Worm (Caenorhabditis elegans) whole organism, L3 larva: ENCODE results near the gene Y37B11A.3.

Experiments
- R02D3.7 ChIP-seq: fragments of 150-350 bp; optimal IDR thresholded peaks from 2 replicates; lab custom pipeline; 2014; ENCODE audit warnings: missing biosample characterization, missing genetic modification characterization
- ZK546.5 ChIP-seq: sonication (generic microtip); optimal IDR thresholded peaks from 2 replicates; lab custom pipeline; 2017; ENCODE audit warnings: missing biosample characterization, missing genetic modification characterization
- aly-2 ChIP-seq: fragments of 150-350 bp; optimal IDR thresholded peaks from 2 replicates; lab custom pipeline; 2014; ENCODE audit warnings: missing biosample characterization, missing genetic modification characterization
- ama-1 ChIP-seq: fragments of 150-350 bp; optimal IDR thresholded peaks from 2 replicates; lab custom pipeline; 2018
- ceh-28 ChIP-seq: fragments of 150-350 bp; optimal IDR thresholded peaks from 2 replicates; lab custom pipeline; 2014; ENCODE audit warnings: missing biosample characterization, missing genetic modification reagents, missing genetic modification characterization
- ceh-82 ChIP-seq: fragments of 150-350 bp; optimal IDR thresholded peaks from 2 replicates; lab custom pipeline; 2014; ENCODE audit warnings: missing biosample characterization, missing genetic modification characterization
- ceh-9 ChIP-seq: sonication (generic microtip); optimal IDR thresholded peaks from 2 replicates; lab custom pipeline; 2018; ENCODE audit warnings: missing biosample characterization, missing genetic modification characterization
- egl-27 ChIP-seq: sonication (generic microtip); optimal IDR thresholded peaks from 4 replicates; lab custom pipeline; 2017; ENCODE audit warnings: missing biosample characterization, missing genetic modification reagents, missing genetic modification characterization
- egl-5 ChIP-seq: fragments of 150-350 bp; optimal IDR thresholded peaks from 2 replicates; lab custom pipeline; 2017; ENCODE audit warnings: missing biosample characterization, missing genetic modification reagents, missing genetic modification characterization, inconsistent platforms
- elt-1 ChIP-seq: fragments of 150-350 bp; optimal IDR thresholded peaks from 2 replicates; lab custom pipeline; 2014; ENCODE audit warnings: missing biosample characterization, missing genetic modification characterization
- elt-2 ChIP-seq: sonication (generic microtip); optimal IDR thresholded peaks from 2 replicates; lab custom pipeline; 2016; ENCODE audit warnings: missing genetic modification reagents, mild to moderate bottlenecking, missing genetic modification characterization, missing compliant biosample characterization
- elt-3 ChIP-seq, 3 experiments: fragments of 150-350 bp in 1 of 3; sonication (generic microtip) in 2 of 3; optimal IDR thresholded peaks; 2 replicates in 2 of 3; 4 replicates in 1 of 3; lab custom pipeline; 2014 to 2017; ENCODE audit warnings: missing biosample characterization in 3 of 3, missing genetic modification characterization in 3 of 3
- eor-1 ChIP-seq, 2 experiments: fragments of 150-350 bp; optimal IDR thresholded peaks; 2 replicates each; lab custom pipeline; 2014 to 2018; ENCODE audit warnings: missing biosample characterization in 2 of 2, missing genetic modification characterization in 2 of 2
- fkh-10 ChIP-seq: sonication (generic microtip); optimal IDR thresholded peaks from 2 replicates; lab custom pipeline; 2017; ENCODE audit warnings: missing biosample characterization, missing genetic modification reagents, missing genetic modification characterization
- fkh-2 ChIP-seq: fragments of 150-350 bp; optimal IDR thresholded peaks from 2 replicates; lab custom pipeline; 2014; ENCODE audit warnings: missing biosample characterization, missing genetic modification reagents, missing genetic modification characterization
- fos-1 ChIP-seq: fragments of 150-350 bp; optimal IDR thresholded peaks from 2 replicates; lab custom pipeline; 2014; ENCODE audit warnings: missing biosample characterization, missing genetic modification characterization
- hmg-11 ChIP-seq: sonication (generic microtip); optimal IDR thresholded peaks from 2 replicates; lab custom pipeline; 2016; ENCODE audit warnings: missing genetic modification characterization, missing compliant biosample characterization
- jun-1 ChIP-seq: fragments of 150-350 bp; optimal IDR thresholded peaks from 2 replicates; lab custom pipeline; 2014; ENCODE audit warnings: missing biosample characterization, missing genetic modification reagents, missing genetic modification characterization
- lin-15B ChIP-seq: fragments of 150-350 bp; optimal IDR thresholded peaks from 2 replicates; lab custom pipeline; 2014; ENCODE audit warnings: missing biosample characterization, missing genetic modification characterization
- lin-39 ChIP-seq: fragments of 150-350 bp; optimal IDR thresholded peaks from 2 replicates; lab custom pipeline; 2018; ENCODE audit warnings: missing biosample characterization, missing genetic modification reagents, missing genetic modification characterization
- lsy-12 ChIP-seq: sonication (generic microtip); optimal IDR thresholded peaks from 2 replicates; lab custom pipeline; 2016; ENCODE audit warnings: mild to moderate bottlenecking, missing genetic modification characterization, missing compliant biosample characterization
- mdl-1 ChIP-seq: fragments of 150-350 bp; optimal IDR thresholded peaks from 2 replicates; lab custom pipeline; 2014; ENCODE audit warnings: missing biosample characterization, missing genetic modification characterization
- mml-1 ChIP-seq: fragments of 150-350 bp; sonication (generic microtip); optimal IDR thresholded peaks from 3 replicates; lab custom pipeline; 2014; ENCODE audit warnings: missing biosample characterization, missing genetic modification characterization
- nfya-1 ChIP-seq: sonication (generic microtip); optimal IDR thresholded peaks from 2 replicates; lab custom pipeline; 2017; ENCODE audit warnings: missing genetic modification characterization, mild to moderate bottlenecking, missing compliant biosample characterization, antibody characterized with exemption, moderate library complexity; ENCODE audit not compliant: insufficient read depth
- nhr-11 ChIP-seq: fragments of 150-350 bp; optimal IDR thresholded peaks from 2 replicates; lab custom pipeline; 2014; ENCODE audit warnings: missing biosample characterization, missing genetic modification characterization
- nhr-23 ChIP-seq: fragments of 150-350 bp; optimal IDR thresholded peaks from 2 replicates; lab custom pipeline; 2014; ENCODE audit warnings: missing biosample characterization, missing genetic modification reagents, missing genetic modification characterization
- nhr-237 ChIP-seq: fragments of 150-350 bp; optimal IDR thresholded peaks from 2 replicates; lab custom pipeline; 2014; ENCODE audit warnings: missing biosample characterization, missing genetic modification characterization
- nhr-25 ChIP-seq: sonication (generic microtip); optimal IDR thresholded peaks from 2 replicates; lab custom pipeline; 2017; ENCODE audit warnings: missing biosample characterization, missing genetic modification characterization
- nhr-28 ChIP-seq: fragments of 150-350 bp; optimal IDR thresholded peaks from 2 replicates; lab custom pipeline; 2014; ENCODE audit warnings: missing biosample characterization, missing genetic modification characterization
- nhr-43 ChIP-seq: sonication (generic microtip); optimal IDR thresholded peaks from 2 replicates; lab custom pipeline; 2016; ENCODE audit warnings: mild to moderate bottlenecking, missing genetic modification characterization, missing compliant biosample characterization; ENCODE audit not compliant: poor library complexity, severe bottlenecking
- nhr-67 ChIP-seq: fragments of 150-350 bp; optimal IDR thresholded peaks from 2 replicates; lab custom pipeline; 2014; ENCODE audit warnings: missing biosample characterization, missing genetic modification characterization
- nhr-76 ChIP-seq: fragments of 150-350 bp; sonication (generic microtip); optimal IDR thresholded peaks from 5 replicates; lab custom pipeline; 2014; ENCODE audit warnings: missing biosample characterization, missing genetic modification characterization
- nhr-77 ChIP-seq: fragments of 150-350 bp; optimal IDR thresholded peaks from 2 replicates; lab custom pipeline; 2014; ENCODE audit warnings: missing biosample characterization, missing genetic modification characterization
- pha-4 ChIP-seq: fragments of 150-350 bp; optimal IDR thresholded peaks from 2 replicates; lab custom pipeline; 2014; ENCODE audit warnings: missing biosample characterization, missing genetic modification reagents, missing genetic modification characterization
- pqm-1 ChIP-seq: fragments of 150-350 bp; optimal IDR thresholded peaks from 2 replicates; lab custom pipeline; 2017; ENCODE audit warnings: missing biosample characterization, missing genetic modification characterization, inconsistent platforms
- sea-2 ChIP-seq: fragments of 150-350 bp; sonication (generic microtip); optimal IDR thresholded peaks from 4 replicates; lab custom pipeline; 2014; ENCODE audit warnings: missing biosample characterization, missing genetic modification reagents, missing genetic modification characterization
- skn-1 ChIP-seq: fragments of 150-350 bp; optimal IDR thresholded peaks from 2 replicates; lab custom pipeline; 2014; ENCODE audit warnings: missing biosample characterization, missing genetic modification characterization
- unc-62 ChIP-seq: fragments of 150-350 bp; sonication (generic microtip); optimal IDR thresholded peaks from 4 replicates; lab custom pipeline; 2014; ENCODE audit warnings: missing biosample characterization, missing genetic modification reagents, missing genetic modification characterization
- ztf-11 ChIP-seq: fragments of 150-350 bp; optimal IDR thresholded peaks from 2 replicates; lab custom pipeline; 2014; ENCODE audit warnings: missing biosample characterization, missing genetic modification characterization
- ztf-4 ChIP-seq: fragments of 150-350 bp; optimal IDR thresholded peaks from 2 replicates; lab custom pipeline; 2014; ENCODE audit warnings: missing biosample characterization, missing genetic modification characterization

The Y37B11A.3 gene

ce11 chrIII:5822816-5823215, 37.7 kb upstream of the Y37B11A.3 start:
- TF ChIP-seq pha-4 (tag; lab: Kevin White, UChicago), result no peak
- no peak for TF ChIP-seq ceh-9
- TF ChIP-seq elt-3 (tag; optimal IDR thresholded peaks at IDR 0.05; lab: Kevin White, UChicago), result no peak
- TF ChIP-seq sea-2 (GFP tag; lab: Kevin White, UChicago), result no peak
- no peak for TF ChIP-seq lsy-12 (tag; lab: Kevin White, UChicago)
- TF ChIP-seq aly-2 (tag; lab: Kevin White, UChicago), result no peak
- no peak for TF ChIP-seq R02D3.7
- TF ChIP-seq mdl-1 (tag; lab: Kevin White, UChicago), result no peak
- no peak for TF ChIP-seq nhr-67 (tag; lab: Kevin White, UChicago)

DNA sequence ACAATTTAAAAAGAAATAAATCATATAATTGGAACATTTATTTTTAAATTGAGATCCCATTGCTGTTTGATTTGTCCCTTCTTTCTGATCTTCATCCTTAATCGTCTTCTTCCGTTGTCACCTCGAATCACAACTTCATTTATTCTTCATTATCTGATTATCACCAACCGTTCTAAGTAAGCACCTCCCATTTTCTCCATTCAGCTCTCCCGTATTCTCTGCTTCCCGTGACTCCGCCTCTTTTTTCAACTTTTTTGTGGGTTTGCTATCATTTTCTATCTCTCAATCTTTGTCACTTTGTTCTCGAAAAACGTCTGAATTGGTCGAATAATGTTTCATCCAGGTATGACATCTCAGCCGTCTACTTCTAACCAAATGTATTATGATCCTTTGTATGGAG, 30.8 kb upstream of the Y37B11A.3 start, which contains the start of gene sma-4:
Gene sma-4, plus strand, starts transcription at position 301 of the 400 bp plus-strand sequence.
- TF ChIP-seq nhr-28 (tag; lab: Kevin White, UChicago), result no peak
- no peak for TF ChIP-seq ama-1 (lab: Kevin White, UChicago)
- no peak for TF ChIP-seq nhr-76 (tag; lab: Kevin White, UChicago)
- TF ChIP-seq jun-1, result no peak
- TF ChIP-seq sea-2 (GFP tag; lab: Kevin White, UChicago), result no peak
- no peak for TF ChIP-seq elt-2 (tag; lab: Kevin White, UChicago)

DNA sequence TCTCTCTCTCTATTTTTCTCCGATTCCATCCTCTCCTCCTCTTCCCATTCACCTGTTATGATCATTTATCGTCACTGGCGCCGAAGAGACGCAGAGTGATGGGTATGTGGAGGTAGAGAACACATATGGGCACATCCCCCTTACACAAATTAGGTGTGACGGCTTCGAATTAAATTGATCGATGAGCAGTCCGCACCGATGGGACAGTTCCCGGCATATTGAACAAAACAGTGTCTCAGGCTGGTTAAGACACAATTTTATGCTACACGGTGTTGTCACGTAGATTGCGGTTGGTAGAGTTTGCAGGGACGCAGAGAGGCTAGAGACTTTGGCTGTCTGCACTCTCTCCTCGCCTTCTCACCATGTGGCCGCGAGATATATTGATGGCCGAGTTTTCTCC, 29.7 kb upstream of the Y37B11A.3 start, which contains the start of gene R12B2.7:
Gene R12B2.7, plus strand, starts transcription at position 247 of the 400 bp plus-strand sequence.
- TF ChIP-seq elt-2 (tag; lab: Kevin White, UChicago), result peak; percentile 12
- TF ChIP-seq pha-4 (tag; lab: Kevin White, UChicago), result no peak
- TF ChIP-seq nhr-25 (tag; lab: Kevin White, UChicago), result peak; percentile 40
- peak; percentile 38 for TF ChIP-seq nhr-43 (tag; lab: Kevin White, UChicago)
- TF ChIP-seq nhr-77 (tag; lab: Kevin White, UChicago), result no peak
- peak; percentile 26 for TF ChIP-seq nfya-1 (tag; lab: Kevin White, UChicago)
- TF ChIP-seq lin-15B (tag; lab: Kevin White, UChicago), result no peak

DNA sequence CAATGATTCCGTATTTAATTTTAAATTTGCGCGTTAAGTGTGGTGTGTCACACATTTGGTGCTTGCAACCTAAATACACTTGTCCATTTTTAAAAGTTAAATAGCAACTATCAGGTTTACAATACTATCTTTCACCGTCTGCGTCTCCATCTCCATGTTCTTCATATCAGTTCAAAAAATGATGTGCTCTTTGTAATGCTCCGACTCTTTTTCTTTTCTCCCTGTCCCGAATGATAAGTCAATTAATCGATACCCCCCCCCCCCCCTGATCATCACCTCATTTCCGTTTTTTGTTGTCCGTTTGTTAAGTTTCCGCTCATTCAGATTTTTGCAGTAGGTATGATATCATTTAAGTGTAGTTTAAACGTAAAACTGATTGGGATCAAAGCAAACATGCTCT, 29.0 kb upstream of the Y37B11A.3 start:
- TF ChIP-seq sea-2 (GFP tag; lab: Kevin White, UChicago) (no peak), elt-2 (tag; lab: Kevin White, UChicago) (peak; percentile 74), pha-4 (tag; lab: Kevin White, UChicago) (peak; percentile 43), pqm-1 (tag; lab: Kevin White, UChicago) (peak; percentile 59)

ce11 chrIII:5813501-5813900, 28.4 kb upstream of the Y37B11A.3 start:
- TF ChIP-seq egl-27 (tag; lab: Kevin White, UChicago) (no peak), mdl-1 (tag; lab: Kevin White, UChicago) (no peak), jun-1 (no peak), pqm-1 (tag; lab: Kevin White, UChicago) (no peak), sea-2 (GFP tag; lab: Kevin White, UChicago) (no peak), ceh-9 (no peak), nhr-11 (tag; lab: Kevin White, UChicago) (no peak), unc-62 (GFP tag; lab: Kevin White, UChicago) (no peak), lin-39 (tag; lab: Kevin White, UChicago) (no peak), ama-1 (lab: Kevin White, UChicago) (no peak), lsy-12 (tag; lab: Kevin White, UChicago) (no peak), ceh-82 (tag; lab: Kevin White, UChicago) (no peak)

DNA sequence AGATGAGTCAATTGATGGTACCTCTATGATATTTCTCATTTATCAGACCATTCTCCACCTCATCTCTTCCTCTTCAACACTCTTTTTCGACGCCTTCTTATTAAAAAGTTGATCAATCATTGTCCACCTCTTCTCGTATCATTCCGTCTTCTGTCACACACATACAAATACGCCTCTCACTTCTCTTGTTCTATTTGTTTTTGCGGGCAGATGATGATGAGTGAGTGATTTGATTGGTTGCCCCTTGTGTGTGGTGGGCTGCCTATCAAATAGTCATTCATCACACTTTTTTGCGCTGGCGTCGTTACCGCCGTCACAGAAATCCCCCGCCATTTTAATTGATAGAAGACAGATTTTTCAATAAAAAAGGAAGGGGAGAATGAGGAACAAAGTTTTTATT, 27.5 kb upstream of the Y37B11A.3 start:
- no peak for TF ChIP-seq lsy-12 (tag; lab: Kevin White, UChicago)
- no peak for TF ChIP-seq ztf-11 (tag; lab: Kevin White, UChicago)
- TF ChIP-seq nhr-237 (tag; lab: Kevin White, UChicago), result no peak
- TF ChIP-seq mml-1 (tag; lab: Kevin White, UChicago), result no peak
- no peak for TF ChIP-seq ZK546.5
- no peak for TF ChIP-seq nhr-67 (tag; lab: Kevin White, UChicago)
- no peak for TF ChIP-seq hmg-11 (tag; lab: Kevin White, UChicago)
- TF ChIP-seq pqm-1 (tag; lab: Kevin White, UChicago), result no peak
- no peak for TF ChIP-seq skn-1
- TF ChIP-seq lin-15B (tag; lab: Kevin White, UChicago), result no peak
- no peak for TF ChIP-seq ceh-82 (tag; lab: Kevin White, UChicago)
- no peak for TF ChIP-seq aly-2 (tag; lab: Kevin White, UChicago)
- no peak for TF ChIP-seq eor-1 (tag; optimal IDR thresholded peaks at IDR 0.05; lab: Kevin White, UChicago)
- TF ChIP-seq fkh-10 (GFP tag; lab: Kevin White, UChicago), result no peak
- no peak for TF ChIP-seq elt-1 (tag; lab: Kevin White, UChicago)
- no peak for TF ChIP-seq elt-2 (tag; lab: Kevin White, UChicago)
- no peak for TF ChIP-seq ztf-4
- no peak for TF ChIP-seq mdl-1 (tag; lab: Kevin White, UChicago)
- no peak for TF ChIP-seq pha-4 (tag; lab: Kevin White, UChicago)
- no peak for TF ChIP-seq nhr-77 (tag; lab: Kevin White, UChicago)
- TF ChIP-seq fos-1 (tag; lab: Kevin White, UChicago), result no peak
- TF ChIP-seq fkh-2 (tag; lab: Kevin White, UChicago), result no peak
- peak; percentile 69 for TF ChIP-seq nhr-23 (tag; lab: Kevin White, UChicago)
- TF ChIP-seq lin-39 (tag; lab: Kevin White, UChicago), result no peak
- TF ChIP-seq nhr-25 (tag; lab: Kevin White, UChicago), result peak; percentile 58
- TF ChIP-seq egl-5 (tag; lab: Kevin White, UChicago), result no peak
- no peak for TF ChIP-seq ceh-28 (tag; lab: Kevin White, UChicago)
- TF ChIP-seq R02D3.7, result no peak
